Worm (Caenorhabditis elegans) whole organism, dauer: ENCODE measurements around the gene ugt-47.

Source experiments
- unc-62 ChIP-seq: sonication (generic microtip); optimal IDR thresholded peaks from 2 replicates; lab custom pipeline; 2017; ENCODE audit warnings: missing biosample characterization, missing genetic modification reagents, missing genetic modification characterization

The ugt-47 gene

ce11 chrV:10103811-10104210, 5.4 kb upstream of the ugt-47 start:
- TF ChIP-seq unc-62 (GFP tag; lab: Kevin White, UChicago), result no peak

ce11 chrV:10101916-10102315, 3.5 kb upstream of the ugt-47 start, which contains the start of gene C08B6.14:
C08B6.14 (minus strand) TSS chrV:10102016.
- TF ChIP-seq unc-62 (GFP tag; lab: Kevin White, UChicago), result no peak

ce11 chrV:10096932-10097331, 1.5 kb downstream of the ugt-47 start:
- no peak for TF ChIP-seq unc-62 (GFP tag; lab: Kevin White, UChicago)

ce11 chrV:10094374-10094773, 4.0 kb downstream of the ugt-47 start, which contains the start of gene srd-49:
srd-49 (plus strand) TSS chrV:10094674.
- TF ChIP-seq unc-62 (GFP tag; lab: Kevin White, UChicago), result no peak

ce11 chrV:10091152-10091551, 7.2 kb downstream of the ugt-47 start, which contains the start of gene R04B5.11:
R04B5.11 (minus strand) TSS chrV:10091252.
- no peak for TF ChIP-seq unc-62 (GFP tag; lab: Kevin White, UChicago)

- TF ChIP-seq unc-62 (GFP tag; lab: Kevin White, UChicago), result no peak
Observed at ce11 chrV:10090461-10090860, 7.9 kb downstream of the ugt-47 start, which contains the start of gene R04B5.7. R04B5.7 (minus strand) TSS chrV:10090561.

- no peak for TF ChIP-seq unc-62 (GFP tag; lab: Kevin White, UChicago)
Observed at ce11 chrV:10087103-10087502, 11.3 kb downstream of the ugt-47 start, which contains the start of gene R04B5.5. R04B5.5 (plus strand) TSS chrV:10087480.

- no peak for TF ChIP-seq unc-62 (GFP tag; lab: Kevin White, UChicago)
Observed at ce11 chrV:10086141-10086540, 12.3 kb downstream of the ugt-47 start.

- TF ChIP-seq unc-62 (GFP tag; lab: Kevin White, UChicago), result no peak
Observed at ce11 chrV:10084864-10085263, 13.5 kb downstream of the ugt-47 start, which contains the start of gene R04B5.6. R04B5.6 (plus strand) TSS chrV:10085164.

- TF ChIP-seq unc-62 (GFP tag; lab: Kevin White, UChicago), result no peak
Observed at ce11 chrV:10083999-10084468, 14.4 kb downstream of the ugt-47 start, which contains the start of gene nhr-12. nhr-12 (minus strand) TSS chrV:10084049.

- TF ChIP-seq unc-62 (GFP tag; lab: Kevin White, UChicago), result no peak
Observed at ce11 chrV:10081636-10082035, 16.8 kb downstream of the ugt-47 start, which contains the start of gene nhr-205. nhr-205 (minus strand) TSS chrV:10081776.

- no peak for TF ChIP-seq unc-62 (GFP tag; lab: Kevin White, UChicago)
Observed at ce11 chrV:10080905-10081304, 17.5 kb downstream of the ugt-47 start.

ce11 chrV:10078244-10078643, 20.2 kb downstream of the ugt-47 start, which contains the start of gene R04B5.1:
R04B5.1 (minus strand) TSS chrV:10078344.
- TF ChIP-seq unc-62 (GFP tag; lab: Kevin White, UChicago), result no peak

- no peak for TF ChIP-seq unc-62 (GFP tag; lab: Kevin White, UChicago)
Observed at ce11 chrV:10075441-10075840, 23.0 kb downstream of the ugt-47 start, which contains the start of gene F57A8.7. F57A8.7 (plus strand) TSS chrV:10075741.

- TF ChIP-seq unc-62 (GFP tag; lab: Kevin White, UChicago), result no peak
Observed at ce11 chrV:10073793-10074192, 24.6 kb downstream of the ugt-47 start, which contains the start of gene F57A8.6. F57A8.6 (minus strand) TSS chrV:10073893.

ce11 chrV:10072721-10073120, 25.7 kb downstream of the ugt-47 start:
- TF ChIP-seq unc-62 (GFP tag; lab: Kevin White, UChicago), result no peak

ce11 chrV:10070541-10070940, 27.9 kb downstream of the ugt-47 start, which contains the start of gene nhr-192:
nhr-192 (minus strand) TSS chrV:10070641.
- no peak for TF ChIP-seq unc-62 (GFP tag; lab: Kevin White, UChicago)
